Fruit fly (Drosophila melanogaster) whole organism, embryonic: ENCODE results near the gene pbl.

Experiments
- Asciz ChIP-seq: fragments of 200-800 bp; sonication (Bioruptor generic); optimal IDR thresholded peaks from 2 replicates; lab custom pipeline; 2017; ENCODE audit warnings: missing biosample characterization, mild to moderate bottlenecking, missing genetic modification characterization, missing genetic modification reagents
- Bteb2 ChIP-seq: fragments of 200-800 bp; sonication (Bioruptor generic); optimal IDR thresholded peaks from 2 replicates; lab custom pipeline; 2016; ENCODE audit warnings: missing biosample characterization, missing genetic modification characterization
- C15 ChIP-seq: fragments of 200-800 bp; sonication (Bioruptor generic); IDR thresholded peaks from 3 replicates; pipeline ENCODE4 v1.3.6; 2022; ENCODE audit warnings: missing biosample characterization, missing genetic modification characterization
- CG11723 ChIP-seq: fragments of 200-800 bp; sonication (Bioruptor generic); optimal IDR thresholded peaks from 2 replicates; lab custom pipeline; 2017; ENCODE audit warnings: missing biosample characterization, mild to moderate bottlenecking, missing genetic modification characterization
- CG14667 ChIP-seq: fragments of 200-800 bp; sonication (Bioruptor generic); IDR thresholded peaks from 2 replicates; pipeline ENCODE4 v1.3.6; 2022; ENCODE audit warnings: missing biosample characterization, missing genetic modification characterization
- CG18476 ChIP-seq: fragments of 200-800 bp; sonication (Bioruptor generic); optimal IDR thresholded peaks from 2 replicates; lab custom pipeline; 2016; ENCODE audit warnings: missing biosample characterization, mild to moderate bottlenecking, missing genetic modification characterization
- CG3726 ChIP-seq: fragments of 200-800 bp; sonication (Bioruptor generic); IDR thresholded peaks from 3 replicates; pipeline ENCODE4, ENCODE4 v1.3.6; 2022; ENCODE audit warnings: missing biosample characterization, missing genetic modification characterization
- CG42726 ChIP-seq: fragments of 200-800 bp; sonication (Bioruptor generic); IDR thresholded peaks from 2 replicates; pipeline ENCODE4 v1.3.6; 2022; ENCODE audit warnings: missing biosample characterization, missing genetic modification characterization; ENCODE audit not compliant: partially characterized antibody
- CG4328 ChIP-seq: fragments of 200-800 bp; sonication (Bioruptor generic); optimal IDR thresholded peaks from 3 replicates; lab custom pipeline; 2017; ENCODE audit warnings: missing biosample characterization, missing genetic modification reagents, missing genetic modification characterization
- CG4707 ChIP-seq: fragments of 200-800 bp; sonication (Bioruptor generic); optimal IDR thresholded peaks from 2 replicates; lab custom pipeline; 2018; ENCODE audit warnings: missing biosample characterization, mild to moderate bottlenecking, missing genetic modification characterization, moderate library complexity
- CG6254 ChIP-seq: fragments of 200-800 bp; sonication (Bioruptor generic); optimal IDR thresholded peaks from 3 replicates; lab custom pipeline; 2017; ENCODE audit warnings: mild to moderate bottlenecking, missing biosample characterization, missing genetic modification reagents, missing genetic modification characterization
- CG6791 ChIP-seq: fragments of 200-800 bp; sonication (Bioruptor generic); IDR thresholded peaks from 3 replicates; pipeline ENCODE4 v1.3.6; 2022; ENCODE audit warnings: missing biosample characterization, missing genetic modification characterization; ENCODE audit not compliant: partially characterized antibody
- CG7745 ChIP-seq: fragments of 200-800 bp; sonication (Bioruptor generic); optimal IDR thresholded peaks from 2 replicates; lab custom pipeline; 2018; ENCODE audit warnings: missing biosample characterization, mild to moderate bottlenecking, missing genetic modification characterization, moderate library complexity
- CG8089 ChIP-seq: fragments of 200-800 bp; sonication (Bioruptor generic); optimal IDR thresholded peaks from 3 replicates; lab custom pipeline; 2016; ENCODE audit warnings: missing biosample characterization, missing genetic modification characterization
- CG8478 ChIP-seq: fragments of >200 bp; optimal IDR thresholded peaks from 2 replicates; lab custom pipeline; 2018
- CG9609 ChIP-seq: fragments of 200-800 bp; sonication (Bioruptor generic); optimal IDR thresholded peaks from 3 replicates; lab custom pipeline; 2016; ENCODE audit warnings: missing biosample characterization, missing genetic modification characterization
- ERR ChIP-seq: fragments of 200-800 bp; sonication (Bioruptor generic); optimal IDR thresholded peaks from 2 replicates; lab custom pipeline; 2016; ENCODE audit warnings: missing biosample characterization, missing genetic modification characterization
- Fer1 ChIP-seq: fragments of 200-800 bp; sonication (Bioruptor generic); optimal IDR thresholded peaks from 2 replicates; lab custom pipeline; 2017; ENCODE audit warnings: missing biosample characterization, mild to moderate bottlenecking, missing genetic modification characterization
- GATAe ChIP-seq: fragments of 200-800 bp; sonication (Bioruptor generic); conservative IDR thresholded peaks from 2 replicates; pipeline ENCODE4 v1.3.6; 2022; ENCODE audit warnings: missing biosample characterization, missing genetic modification characterization
- Hsf ChIP-seq: fragments of 200-800 bp; sonication (Bioruptor generic); optimal IDR thresholded peaks from 3 replicates; lab custom pipeline; 2016; ENCODE audit warnings: missing biosample characterization, missing genetic modification characterization
- Kr ChIP-seq: fragments of 200-800 bp; sonication (Bioruptor generic); optimal IDR thresholded peaks from 2 replicates; lab custom pipeline; 2017; ENCODE audit warnings: missing biosample characterization, mild to moderate bottlenecking, missing genetic modification characterization
- Mad ChIP-seq: fragments of 200-800 bp; sonication (Bioruptor generic); optimal IDR thresholded peaks from 2 replicates; lab custom pipeline; 2016; ENCODE audit warnings: missing biosample characterization, missing genetic modification characterization
- Med ChIP-seq: fragments of 200-800 bp; sonication (Bioruptor generic); peaks from one replicate; lab custom pipeline; 2016; ENCODE audit warnings: missing biosample characterization, missing genetic modification characterization, mild to moderate bottlenecking, inconsistent platforms, moderate library complexity
- Oli ChIP-seq: fragments of 200-800 bp; sonication (Bioruptor generic); optimal IDR thresholded peaks from 2 replicates; lab custom pipeline; 2018; ENCODE audit warnings: missing biosample characterization, mild to moderate bottlenecking, missing genetic modification characterization, moderate library complexity
- Pdp1 ChIP-seq, 2 experiments: fragments of 200-800 bp; sonication (Bioruptor generic); optimal IDR thresholded peaks; 3 replicates each; lab custom pipeline; 2016; ENCODE audit warnings: missing biosample characterization in 2 of 2, missing genetic modification characterization in 2 of 2, mild to moderate bottlenecking in 1 of 2, moderate library complexity in 1 of 2
- abd-A ChIP-seq: fragments of 200-800 bp; sonication (Bioruptor generic); optimal IDR thresholded peaks from 3 replicates; lab custom pipeline; 2019; ENCODE audit warnings: missing biosample characterization, mild to moderate bottlenecking, missing genetic modification characterization, moderate library complexity
- aop ChIP-seq: fragments of 200-800 bp; sonication (Bioruptor generic); IDR thresholded peaks from 2 replicates; pipeline ENCODE4 v1.3.6; 2022; ENCODE audit warnings: missing biosample characterization, missing genetic modification characterization
- bab2 ChIP-seq: fragments of 200-800 bp; sonication (Bioruptor generic); optimal IDR thresholded peaks from 2 replicates; lab custom pipeline; 2016; ENCODE audit warnings: missing biosample characterization, missing genetic modification characterization
- bigmax ChIP-seq: fragments of 200-800 bp; sonication (Bioruptor generic); optimal IDR thresholded peaks from 2 replicates; lab custom pipeline; 2018; ENCODE audit warnings: missing biosample characterization, mild to moderate bottlenecking, missing genetic modification characterization
- cwo ChIP-seq: fragments of 200-800 bp; sonication (Bioruptor generic); optimal IDR thresholded peaks from 3 replicates; lab custom pipeline; 2017; ENCODE audit warnings: missing biosample characterization, missing genetic modification characterization, mild to moderate bottlenecking, moderate library complexity, missing genetic modification reagents
- dmrt99B ChIP-seq: fragments of 200-800 bp; sonication (Bioruptor generic); optimal IDR thresholded peaks from 2 replicates; lab custom pipeline; 2018; ENCODE audit warnings: missing biosample characterization, mild to moderate bottlenecking, missing genetic modification characterization, moderate library complexity
- emc ChIP-seq: fragments of 200-800 bp; sonication (Bioruptor generic); optimal IDR thresholded peaks from 2 replicates; lab custom pipeline; 2016; ENCODE audit warnings: missing biosample characterization, missing genetic modification characterization
- ems ChIP-seq: fragments of 200-800 bp; sonication (Bioruptor generic); optimal IDR thresholded peaks from 3 replicates; lab custom pipeline; 2016; ENCODE audit warnings: missing biosample characterization, missing genetic modification characterization
- exex ChIP-seq: fragments of 200-800 bp; sonication (Bioruptor generic); optimal IDR thresholded peaks from 4 replicates; lab custom pipeline; 2018; ENCODE audit warnings: missing biosample characterization, mild to moderate bottlenecking, missing genetic modification characterization, moderate library complexity
- gfzf ChIP-seq: fragments of 200-800 bp; sonication (Bioruptor generic); optimal IDR thresholded peaks from 2 replicates; lab custom pipeline; 2016; ENCODE audit warnings: missing biosample characterization, mild to moderate bottlenecking, missing genetic modification characterization, moderate library complexity
- grau ChIP-seq: fragments of 200-800 bp; optimal IDR thresholded peaks from 3 replicates; lab custom pipeline; 2019; ENCODE audit warnings: missing biosample characterization, mild to moderate bottlenecking, missing genetic modification characterization, moderate library complexity
- jumu ChIP-seq: fragments of 200-800 bp; sonication (Bioruptor generic); optimal IDR thresholded peaks from 3 replicates; lab custom pipeline; 2016; ENCODE audit warnings: missing biosample characterization, missing genetic modification characterization
- lola ChIP-seq, 3 experiments: fragments of >200 bp in 2 of 3; fragments of 200-800 bp in 1 of 3; sonication (Bioruptor generic) in 1 of 3; optimal IDR thresholded peaks; 2 replicates each; lab custom pipeline; 2017 to 2019; ENCODE audit warnings: missing biosample characterization in 3 of 3, missing genetic modification characterization in 3 of 3, mild to moderate bottlenecking in 1 of 3, moderate library complexity in 1 of 3
- nau ChIP-seq: fragments of 200-800 bp; sonication (Bioruptor generic); optimal IDR thresholded peaks from 3 replicates; lab custom pipeline; 2017; ENCODE audit warnings: missing biosample characterization, mild to moderate bottlenecking, missing genetic modification characterization, missing genetic modification reagents
- pb ChIP-seq: fragments of 200-800 bp; sonication (Bioruptor generic); optimal IDR thresholded peaks from 3 replicates; lab custom pipeline; 2016; ENCODE audit warnings: missing biosample characterization, missing genetic modification characterization
- peb ChIP-seq: fragments of 200-800 bp; sonication (Bioruptor generic); IDR thresholded peaks from 2 replicates; pipeline ENCODE4 v1.3.6; 2022; ENCODE audit warnings: missing biosample characterization, missing genetic modification characterization
- phol ChIP-seq: fragments of 200-800 bp; sonication (Bioruptor generic); optimal IDR thresholded peaks from 3 replicates; lab custom pipeline; 2018; ENCODE audit warnings: missing biosample characterization, mild to moderate bottlenecking, missing genetic modification characterization, moderate library complexity
- repo ChIP-seq: fragments of 200-800 bp; sonication (Bioruptor generic); optimal IDR thresholded peaks from 2 replicates; lab custom pipeline; 2016; ENCODE audit warnings: missing biosample characterization, missing genetic modification characterization
- scrt ChIP-seq: fragments of 200-800 bp; sonication (Bioruptor generic); optimal IDR thresholded peaks from 2 replicates; lab custom pipeline; 2018; ENCODE audit warnings: missing biosample characterization, mild to moderate bottlenecking, missing genetic modification characterization, moderate library complexity
- sim ChIP-seq: fragments of 200-800 bp; sonication (Bioruptor generic); IDR thresholded peaks from 2 replicates; pipeline ENCODE4 v1.3.6; 2022; ENCODE audit warnings: missing biosample characterization, missing genetic modification characterization
- slou ChIP-seq: fragments of 200-800 bp; sonication (Bioruptor generic); optimal IDR thresholded peaks from 3 replicates; lab custom pipeline; 2016; ENCODE audit warnings: missing biosample characterization, missing genetic modification characterization
- sug ChIP-seq: fragments of 200-800 bp; optimal IDR thresholded peaks from 2 replicates; lab custom pipeline; 2019; ENCODE audit warnings: missing biosample characterization, mild to moderate bottlenecking, missing genetic modification characterization, moderate library complexity
- vnd ChIP-seq: fragments of 200-800 bp; sonication (Bioruptor generic); IDR thresholded peaks from 3 replicates; pipeline ENCODE4 v1.3.6; 2022; ENCODE audit warnings: missing biosample characterization, missing genetic modification characterization; ENCODE audit not compliant: partially characterized antibody
- wek ChIP-seq: fragments of 200-800 bp; sonication (Bioruptor generic); optimal IDR thresholded peaks from 3 replicates; lab custom pipeline; 2018; ENCODE audit warnings: missing biosample characterization, mild to moderate bottlenecking, missing genetic modification characterization, moderate library complexity

The pbl gene

dm6 chr3L:7858325-7859114 lies 53.2 kb downstream of the pbl start (continued):
- TF ChIP-seq wek (GFP tag; lab: Kevin White, UChicago) (no peak), sim (GFP tag; lab: Robert Waterston, UW) (no peak), gfzf (GFP tag; lab: Kevin White, UChicago) (no peak), abd-A (tag; lab: Kevin White, UChicago) (no peak), C15 (GFP tag; lab: Robert Waterston, UW) (no peak), cwo (no peak), CG6791 (GFP tag; lab: Robert Waterston, UW) (no peak), CG8089 (no peak), CG4707 (GFP tag; lab: Kevin White, UChicago) (no peak), Pdp1 (GFP tag; optimal IDR thresholded peaks at IDR 0.05; lab: Kevin White, UChicago) (peak in 1 of 2 experiments; percentile 42), CG18476 (GFP tag; lab: Kevin White, UChicago) (no peak), slou (GFP tag; lab: Kevin White, UChicago) (no peak), vnd (GFP tag; lab: Robert Waterston, UW) (no peak), Fer1 (GFP tag; lab: Kevin White, UChicago) (no peak), emc (GFP tag; lab: Kevin White, UChicago) (no peak), nau (GFP tag; lab: Kevin White, UChicago) (peak; percentile 23), bigmax (GFP tag; lab: Kevin White, UChicago) (no peak), lola (GFP tag; optimal IDR thresholded peaks at IDR 0.05; lab: Kevin White, UChicago) (no peak), Med (GFP tag; lab: Kevin White, UChicago) (peak; percentile 68), GATAe (no peak), grau (tag; lab: Kevin White, UChicago) (no peak), CG7745 (tag; lab: Kevin White, UChicago) (no peak), scrt (GFP tag; lab: Kevin White, UChicago) (no peak), CG3726 (no peak), Asciz (GFP tag; lab: Kevin White, UChicago) (no peak), exex (tag; lab: Kevin White, UChicago) (peak; percentile 22), Mad (GFP tag; lab: Kevin White, UChicago) (no peak), phol (no peak), aop (GFP tag; lab: Robert Waterston, UW) (no peak), peb (GFP tag; lab: Robert Waterston, UW) (no peak), CG42726 (GFP tag; lab: Robert Waterston, UW) (no peak), repo (GFP tag; lab: Kevin White, UChicago) (no peak), CG11723 (no peak), Bteb2 (GFP tag; lab: Kevin White, UChicago) (no peak), sug (tag; lab: Kevin White, UChicago) (peak; percentile 60), Kr (GFP tag; lab: Kevin White, UChicago) (peak; percentile 27), CG6254 (GFP tag; lab: Kevin White, UChicago) (peak; percentile 13), CG4328 (no peak), CG14667 (no peak), Oli (tag; lab: Kevin White, UChicago) (no peak), CG8478 (lab: Kevin White, UChicago) (no peak), ERR (GFP tag; lab: Kevin White, UChicago) (no peak), bab2 (GFP tag; lab: Kevin White, UChicago) (no peak), ems (no peak), dmrt99B (tag; lab: Kevin White, UChicago) (no peak), pb (no peak), Hsf (GFP tag; lab: Kevin White, UChicago) (no peak), CG9609 (peak; percentile 2), jumu (GFP tag; lab: Kevin White, UChicago) (no peak)
